Fruit fly (Drosophila melanogaster) whole organism, embryonic: ENCODE data around the gene ksr.

Experiments used
- Adf1 ChIP-seq: fragments of 200-800 bp; sonication (Bioruptor generic); IDR thresholded peaks from 2 replicates; pipeline ENCODE4 v1.3.6; 2022; ENCODE audit warnings: missing biosample characterization, missing genetic modification characterization
- B-H1 ChIP-seq: fragments of 200-800 bp; sonication (Bioruptor generic); IDR thresholded peaks from 3 replicates; pipeline ENCODE4 v1.3.6; 2022; ENCODE audit warnings: missing biosample characterization, missing genetic modification characterization
- BEAF-32 ChIP-seq: fragments of 200-800 bp; sonication (Bioruptor generic); optimal IDR thresholded peaks from 3 replicates; lab custom pipeline; 2017; ENCODE audit warnings: missing biosample characterization, missing genetic modification characterization, mild to moderate bottlenecking, moderate library complexity, missing genetic modification reagents
- C15 ChIP-seq: fragments of 200-800 bp; sonication (Bioruptor generic); IDR thresholded peaks from 3 replicates; pipeline ENCODE4 v1.3.6; 2022; ENCODE audit warnings: missing biosample characterization, missing genetic modification characterization
- CG11093 ChIP-seq: fragments of 200-800 bp; sonication (Bioruptor generic); IDR thresholded peaks from 3 replicates; pipeline ENCODE4 v1.3.6; 2022; ENCODE audit warnings: missing biosample characterization, missing genetic modification characterization
- CG12236 ChIP-seq: fragments of 200-800 bp; sonication (Bioruptor generic); optimal IDR thresholded peaks from 2 replicates; lab custom pipeline; 2016; ENCODE audit warnings: missing biosample characterization, missing genetic modification characterization
- CG12942 ChIP-seq: fragments of 200-800 bp; sonication (Bioruptor generic); optimal IDR thresholded peaks from 3 replicates; lab custom pipeline; 2016; ENCODE audit warnings: missing biosample characterization, missing genetic modification characterization
- CG14441 ChIP-seq: fragments of 200-800 bp; sonication (Bioruptor generic); IDR thresholded peaks from 2 replicates; pipeline ENCODE4 v1.3.6; 2022; ENCODE audit warnings: missing biosample characterization, missing genetic modification characterization
- CG15073 ChIP-seq: fragments of 200-800 bp; sonication (Bioruptor generic); optimal IDR thresholded peaks from 2 replicates; lab custom pipeline; 2016; ENCODE audit warnings: missing biosample characterization, missing genetic modification characterization
- CG17385 ChIP-seq: fragments of 200-800 bp; sonication (Bioruptor generic); optimal IDR thresholded peaks from 3 replicates; lab custom pipeline; 2018; ENCODE audit warnings: missing biosample characterization, mild to moderate bottlenecking, missing genetic modification characterization
- CG17802 ChIP-seq: fragments of 200-800 bp; sonication (Bioruptor generic); optimal IDR thresholded peaks from 2 replicates; lab custom pipeline; 2018; ENCODE audit warnings: missing biosample characterization, mild to moderate bottlenecking, missing genetic modification characterization, moderate library complexity
- CG1792 ChIP-seq: fragments of 200-800 bp; sonication (Bioruptor generic); optimal IDR thresholded peaks from 2 replicates; lab custom pipeline; 2016; ENCODE audit warnings: missing biosample characterization, missing genetic modification characterization
- CG1832 ChIP-seq: fragments of 200-800 bp; sonication (Bioruptor generic); optimal IDR thresholded peaks from 2 replicates; lab custom pipeline; 2017; ENCODE audit warnings: missing biosample characterization, mild to moderate bottlenecking, missing genetic modification characterization, inconsistent platforms
- CG2129 ChIP-seq: fragments of 200-800 bp; sonication (Bioruptor generic); IDR thresholded peaks from 2 replicates; pipeline ENCODE4 v1.3.6; 2022; ENCODE audit warnings: missing biosample characterization, missing genetic modification characterization; ENCODE audit not compliant: partially characterized antibody
- CG2678 ChIP-seq: fragments of 200-800 bp; sonication (Bioruptor generic); optimal IDR thresholded peaks from 3 replicates; lab custom pipeline; 2019; ENCODE audit warnings: missing biosample characterization, mild to moderate bottlenecking, missing genetic modification characterization, moderate library complexity
- CG30020 ChIP-seq: fragments of 200-800 bp; optimal IDR thresholded peaks from 2 replicates; lab custom pipeline; 2019; ENCODE audit warnings: missing biosample characterization, mild to moderate bottlenecking, missing genetic modification characterization, moderate library complexity
- CG4360 ChIP-seq: fragments of 200-800 bp; sonication (Bioruptor generic); IDR thresholded peaks from 2 replicates; pipeline ENCODE4 v1.3.6; 2022; ENCODE audit warnings: missing biosample characterization, missing genetic modification characterization
- CG4424 ChIP-seq: fragments of 200-800 bp; sonication (Bioruptor generic); optimal IDR thresholded peaks from 3 replicates; lab custom pipeline; 2016; ENCODE audit warnings: missing biosample characterization, missing genetic modification characterization
- CG7271 ChIP-seq: fragments of 200-800 bp; sonication (Bioruptor generic); optimal IDR thresholded peaks from 2 replicates; lab custom pipeline; 2018; ENCODE audit warnings: missing biosample characterization, mild to moderate bottlenecking, missing genetic modification characterization, moderate library complexity
- CG7928 ChIP-seq: fragments of 200-800 bp; sonication (Bioruptor generic); optimal IDR thresholded peaks from 2 replicates; lab custom pipeline; 2017; ENCODE audit warnings: missing biosample characterization, mild to moderate bottlenecking, missing genetic modification characterization
- CG7987 ChIP-seq: fragments of 200-800 bp; sonication (Bioruptor generic); optimal IDR thresholded peaks from 2 replicates; lab custom pipeline; 2018; ENCODE audit warnings: missing biosample characterization, mild to moderate bottlenecking, missing genetic modification characterization, moderate library complexity
- CG8089 ChIP-seq: fragments of 200-800 bp; sonication (Bioruptor generic); optimal IDR thresholded peaks from 3 replicates; lab custom pipeline; 2016; ENCODE audit warnings: missing biosample characterization, missing genetic modification characterization
- CG8478 ChIP-seq: fragments of >200 bp; optimal IDR thresholded peaks from 2 replicates; lab custom pipeline; 2018
- CTCF ChIP-seq: fragments of 200-800 bp; sonication (Bioruptor generic); optimal IDR thresholded peaks from 2 replicates; lab custom pipeline; 2017; ENCODE audit warnings: missing biosample characterization, mild to moderate bottlenecking, missing genetic modification characterization, moderate library complexity
- CoRest ChIP-seq: fragments of 200-800 bp; sonication (Bioruptor generic); optimal IDR thresholded peaks from 3 replicates; lab custom pipeline; 2018; ENCODE audit warnings: missing biosample characterization, mild to moderate bottlenecking, missing genetic modification characterization, moderate library complexity
- D19B ChIP-seq: fragments of 200-800 bp; sonication (Bioruptor generic); optimal IDR thresholded peaks from 2 replicates; lab custom pipeline; 2017; ENCODE audit warnings: missing biosample characterization, mild to moderate bottlenecking, missing genetic modification characterization
- Dad ChIP-seq: fragments of 200-800 bp; sonication (Bioruptor generic); optimal IDR thresholded peaks from 3 replicates; lab custom pipeline; 2016; ENCODE audit warnings: missing biosample characterization, missing genetic modification characterization
- Fer2 ChIP-seq: fragments of 200-800 bp; sonication (Bioruptor generic); optimal IDR thresholded peaks from 2 replicates; lab custom pipeline; 2018; ENCODE audit warnings: missing biosample characterization, mild to moderate bottlenecking, missing genetic modification characterization, moderate library complexity
- Gsc ChIP-seq: fragments of 200-800 bp; sonication (Bioruptor generic); IDR thresholded peaks from 2 replicates; pipeline ENCODE4 v1.3.6; 2022; ENCODE audit warnings: missing biosample characterization, missing genetic modification characterization
- H2.0 ChIP-seq: fragments of 200-800 bp; sonication (Bioruptor generic); IDR thresholded peaks from 2 replicates; pipeline ENCODE4 v1.3.6; 2022; ENCODE audit warnings: missing biosample characterization, missing genetic modification characterization
- HHEX ChIP-seq: fragments of 200-800 bp; sonication (Bioruptor generic); optimal IDR thresholded peaks from 3 replicates; lab custom pipeline; 2017; ENCODE audit warnings: missing biosample characterization, mild to moderate bottlenecking, missing genetic modification characterization, missing genetic modification reagents
- HLH3B ChIP-seq: fragments of 200-800 bp; sonication (Bioruptor generic); IDR thresholded peaks from 2 replicates; pipeline ENCODE4 v1.3.6; 2022; ENCODE audit warnings: missing biosample characterization, missing genetic modification characterization
- Nf-YC ChIP-seq: fragments of 200-800 bp; optimal IDR thresholded peaks from 3 replicates; lab custom pipeline; 2019; ENCODE audit warnings: missing biosample characterization, mild to moderate bottlenecking, missing genetic modification characterization, moderate library complexity
- Side ChIP-seq: fragments of 200-800 bp; sonication (Bioruptor generic); optimal IDR thresholded peaks from 2 replicates; lab custom pipeline; 2016; ENCODE audit warnings: missing biosample characterization, missing genetic modification characterization
- Sin3A ChIP-seq: fragments of >200 bp; optimal IDR thresholded peaks from 2 replicates; lab custom pipeline; 2018
- ase ChIP-seq: fragments of 200-800 bp; sonication (Bioruptor generic); IDR thresholded peaks from 3 replicates; pipeline ENCODE4 v1.3.6; 2022; ENCODE audit warnings: missing biosample characterization, missing genetic modification characterization
- bcd ChIP-seq: fragments of 200-800 bp; sonication (Bioruptor generic); optimal IDR thresholded peaks from 2 replicates; lab custom pipeline; 2017; ENCODE audit warnings: missing biosample characterization, mild to moderate bottlenecking, missing genetic modification characterization
- danr ChIP-seq: fragments of 200-800 bp; sonication (Bioruptor generic); IDR thresholded peaks from 2 replicates; pipeline ENCODE4 v1.3.6; 2022; ENCODE audit warnings: missing biosample characterization, missing genetic modification characterization
- dm ChIP-seq: fragments of 200-800 bp; sonication (Bioruptor generic); optimal IDR thresholded peaks from 3 replicates; lab custom pipeline; 2016; ENCODE audit warnings: missing biosample characterization, missing genetic modification characterization
- ewg ChIP-seq: fragments of 200-800 bp; sonication (Bioruptor generic); optimal IDR thresholded peaks from 3 replicates; lab custom pipeline; 2017; ENCODE audit warnings: mild to moderate bottlenecking, missing biosample characterization, missing genetic modification reagents, missing genetic modification characterization
- eyg ChIP-seq: fragments of 200-800 bp; sonication (Bioruptor generic); optimal IDR thresholded peaks from 3 replicates; lab custom pipeline; 2016; ENCODE audit warnings: missing biosample characterization, missing genetic modification characterization
- fd96Cb ChIP-seq: fragments of 200-800 bp; sonication (Bioruptor generic); optimal IDR thresholded peaks from 2 replicates; lab custom pipeline; 2018; ENCODE audit warnings: missing biosample characterization, mild to moderate bottlenecking, missing genetic modification characterization, moderate library complexity
- gfzf ChIP-seq: fragments of 200-800 bp; sonication (Bioruptor generic); optimal IDR thresholded peaks from 2 replicates; lab custom pipeline; 2016; ENCODE audit warnings: missing biosample characterization, mild to moderate bottlenecking, missing genetic modification characterization, moderate library complexity
- grau ChIP-seq: fragments of 200-800 bp; optimal IDR thresholded peaks from 3 replicates; lab custom pipeline; 2019; ENCODE audit warnings: missing biosample characterization, mild to moderate bottlenecking, missing genetic modification characterization, moderate library complexity
- lola ChIP-seq, 3 experiments: fragments of >200 bp in 2 of 3; fragments of 200-800 bp in 1 of 3; sonication (Bioruptor generic) in 1 of 3; optimal IDR thresholded peaks; 2 replicates each; lab custom pipeline; 2017 to 2019; ENCODE audit warnings: missing biosample characterization in 3 of 3, missing genetic modification characterization in 3 of 3, mild to moderate bottlenecking in 1 of 3, moderate library complexity in 1 of 3
- oc ChIP-seq: fragments of 200-800 bp; sonication (Bioruptor generic); optimal IDR thresholded peaks from 2 replicates; lab custom pipeline; 2018; ENCODE audit warnings: missing biosample characterization, mild to moderate bottlenecking, missing genetic modification characterization, moderate library complexity
- p53 ChIP-seq: fragments of 200-800 bp; sonication (Bioruptor generic); optimal IDR thresholded peaks from 2 replicates; lab custom pipeline; 2016; ENCODE audit warnings: missing biosample characterization, missing genetic modification characterization
- prd ChIP-seq, 3 experiments: fragments of >200 bp in 2 of 3; fragments of 200-800 bp in 1 of 3; sonication (Bioruptor generic) in 1 of 3; optimal IDR thresholded peaks in 2 of 3; IDR thresholded peaks in 1 of 3; 2 replicates in 2 of 3; 3 replicates in 1 of 3; pipeline versions ENCODE4 v1.3.6 to Lab custom; 2017 to 2022; ENCODE audit warnings: missing biosample characterization in 1 of 3, missing genetic modification characterization in 1 of 3
- scrt ChIP-seq: fragments of 200-800 bp; sonication (Bioruptor generic); optimal IDR thresholded peaks from 2 replicates; lab custom pipeline; 2018; ENCODE audit warnings: missing biosample characterization, mild to moderate bottlenecking, missing genetic modification characterization, moderate library complexity
- toy ChIP-seq: fragments of 200-800 bp; sonication (Bioruptor generic); IDR thresholded peaks from 2 replicates; pipeline ENCODE4 v1.3.6; 2022; ENCODE audit warnings: missing biosample characterization, missing genetic modification characterization
- vvl ChIP-seq: fragments of 200-800 bp; sonication (Bioruptor generic); IDR thresholded peaks from 2 replicates; pipeline ENCODE4 v1.3.6; 2022; ENCODE audit warnings: missing biosample characterization, missing genetic modification characterization

The ksr gene

dm6 chr3R:5463199-5463949 lies 20.3 kb downstream of the ksr start (continued):
- peak; percentile 98 for TF ChIP-seq scrt (GFP tag; lab: Kevin White, UChicago)
- no peak for TF ChIP-seq toy (GFP tag; lab: Robert Waterston, UW)
- no peak for TF ChIP-seq Side (GFP tag; lab: Kevin White, UChicago)
- TF ChIP-seq Dad (GFP tag; lab: Kevin White, UChicago) = no peak
- no peak for TF ChIP-seq CG7987 (GFP tag; lab: Kevin White, UChicago)
- TF ChIP-seq CG15073 = no peak
- TF ChIP-seq H2.0 (GFP tag; lab: Robert Waterston, UW) = no peak
- TF ChIP-seq gfzf (GFP tag; lab: Kevin White, UChicago) = peak; percentile 86
- TF ChIP-seq CG7271 (tag; lab: Kevin White, UChicago) = no peak
- no peak for TF ChIP-seq dm (GFP tag; lab: Kevin White, UChicago)
- no peak for TF ChIP-seq B-H1
- no peak for TF ChIP-seq Fer2 (tag; lab: Kevin White, UChicago)
- TF ChIP-seq CG8478 (lab: Kevin White, UChicago) = no peak
- no peak for TF ChIP-seq eyg (GFP tag; lab: Kevin White, UChicago)
- TF ChIP-seq Gsc (GFP tag; lab: Robert Waterston, UW) = no peak
- no peak for TF ChIP-seq CG17802 (tag; lab: Kevin White, UChicago)
- no peak for TF ChIP-seq HLH3B (GFP tag; lab: Robert Waterston, UW)
- no peak for TF ChIP-seq D19B (GFP tag; lab: Kevin White, UChicago)
- no peak for TF ChIP-seq CG8089
- TF ChIP-seq CG4424 (GFP tag; lab: Kevin White, UChicago) = no peak
- TF ChIP-seq CG7928 (GFP tag; lab: Kevin White, UChicago) = no peak
- no peak for TF ChIP-seq lola (GFP tag; optimal IDR thresholded peaks at IDR 0.05; lab: Kevin White, UChicago)
- no peak for TF ChIP-seq C15 (GFP tag; lab: Robert Waterston, UW)
- no peak for TF ChIP-seq CG4360 (GFP tag; lab: Robert Waterston, UW)
- no peak for TF ChIP-seq CG2129 (GFP tag; lab: Robert Waterston, UW)
- no peak for TF ChIP-seq Sin3A
- no peak for TF ChIP-seq Adf1 (GFP tag; lab: Robert Waterston, UW)
- no peak for TF ChIP-seq grau
- no peak for TF ChIP-seq CTCF (GFP tag; lab: Kevin White, UChicago)
- TF ChIP-seq CG14441 (GFP tag; lab: Robert Waterston, UW) = no peak
- no peak for TF ChIP-seq fd96Cb (tag; lab: Kevin White, UChicago)
- no peak for TF ChIP-seq ase (GFP tag; lab: Robert Waterston, UW)
- TF ChIP-seq danr (GFP tag; lab: Robert Waterston, UW) = no peak
- TF ChIP-seq ewg = no peak
- TF ChIP-seq CG17385 (GFP tag; lab: Kevin White, UChicago) = no peak
- TF ChIP-seq CG11093 (GFP tag; lab: Robert Waterston, UW) = no peak
- TF ChIP-seq HHEX (GFP tag; lab: Kevin White, UChicago) = no peak
- no peak for TF ChIP-seq oc (tag; lab: Kevin White, UChicago)
- TF ChIP-seq CG30020 (tag; lab: Kevin White, UChicago) = peak; percentile 28
- TF ChIP-seq CG2678 (tag; lab: Kevin White, UChicago) = no peak
- no peak for TF ChIP-seq CG12236 (GFP tag; lab: Kevin White, UChicago)
- 0 out of 2 replicates have a peak, but pooled peaks have one; percentile 10 for TF ChIP-seq vvl (GFP tag; lab: Robert Waterston, UW)
- TF ChIP-seq prd (optimal IDR thresholded peaks at IDR 0.05; lab: Kevin White, UChicago) = no peak
- TF ChIP-seq prd (GFP tag; IDR thresholded peaks at IDR 0.05; lab: Robert Waterston, UW) = no peak
- peak; percentile 9 for TF ChIP-seq CoRest (tag; lab: Kevin White, UChicago)
- TF ChIP-seq p53 (GFP tag; lab: Kevin White, UChicago) = no peak
- TF ChIP-seq CG1832 = peak; percentile 54
- no peak for TF ChIP-seq bcd (GFP tag; lab: Kevin White, UChicago)
- TF ChIP-seq CG12942 (GFP tag; lab: Kevin White, UChicago) = no peak
- peak; percentile 34 for TF ChIP-seq BEAF-32 (GFP tag; lab: Kevin White, UChicago)
- peak; percentile 26 for TF ChIP-seq Nf-YC (tag; lab: Kevin White, UChicago)
- no peak for TF ChIP-seq CG1792 (GFP tag; lab: Kevin White, UChicago)
